Fruit fly (Drosophila melanogaster) S2 (cell line): Measurements from ENCODE around the gene CG13843.

Source experiments
- CG8478 ChIP-seq: fragments of >200 bp; optimal IDR thresholded peaks from 2 replicates; lab custom pipeline; 2018
- CTCF ChIP-seq, 2 experiments: fragments of >200 bp; optimal IDR thresholded peaks; 2 replicates each; lab custom pipeline; 2018

Gene CG13843

dm6 chr3R:22649859-22650258 lies 40.6 kb downstream of the CG13843 start:
- TF ChIP-seq CTCF (optimal IDR thresholded peaks at IDR 0.05; lab: Kevin White, UChicago) (no peak), CG8478 (no peak)
